Worm (Caenorhabditis elegans) whole organism, L4 larva: ENCODE data around the gene puf-12.
A peak's percentile ranks its signal among the peaks of the same experiment; 100 is the strongest.

ENCODE experiments used
- R02D3.7 ChIP-seq: fragments of 150-350 bp; sonication (generic microtip); optimal IDR thresholded peaks from 3 replicates; lab custom pipeline; 2014; ENCODE audit warnings: missing biosample characterization, missing genetic modification characterization
- dve-1 ChIP-seq: sonication (generic microtip); optimal IDR thresholded peaks from 2 replicates; lab custom pipeline; 2017; ENCODE audit warnings: antibody characterized with exemption, mild to moderate bottlenecking, missing genetic modification characterization, missing compliant biosample characterization; ENCODE audit not compliant: insufficient read depth
- fkh-10 ChIP-seq: fragments of 150-350 bp; optimal IDR thresholded peaks from 2 replicates; lab custom pipeline; 2014; ENCODE audit warnings: missing biosample characterization, missing genetic modification reagents, missing genetic modification characterization
- lim-7 ChIP-seq: fragments of 200-800 bp; sonication (Bioruptor generic); IDR thresholded peaks from 2 replicates; pipeline ENCODE4 v1.3.6; 2022; ENCODE audit warnings: missing genetic modification characterization, missing compliant biosample characterization
- nhr-76 ChIP-seq: fragments of 150-350 bp; optimal IDR thresholded peaks from 2 replicates; lab custom pipeline; 2014; ENCODE audit warnings: missing biosample characterization, missing genetic modification characterization
- pha-4 ChIP-seq, 2 experiments: fragments of 150-350 bp in 1 of 2; fragments of 200-800 bp in 1 of 2; sonication (Bioruptor generic) in 1 of 2; IDR thresholded peaks in 1 of 2; optimal IDR thresholded peaks in 1 of 2; 2 replicates each; pipeline versions ENCODE4 v1.3.6 to Lab custom; 2014 to 2022; ENCODE audit warnings: missing genetic modification characterization in 2 of 2, missing genetic modification reagents in 2 of 2, missing biosample characterization in 1 of 2, missing compliant biosample characterization in 1 of 2
- tag-97 ChIP-seq: fragments of 200-800 bp; sonication (Bioruptor generic); IDR thresholded peaks from 2 replicates; pipeline ENCODE4 v1.3.6; 2022; ENCODE audit warnings: missing genetic modification characterization, missing compliant biosample characterization
- unc-39 ChIP-seq: sonication (generic microtip); optimal IDR thresholded peaks from 2 replicates; lab custom pipeline; 2017; ENCODE audit warnings: missing biosample characterization, missing genetic modification characterization

- TF ChIP-seq lim-7 (GFP tag; lab: Robert Waterston, UW) (no peak), unc-39 (tag; lab: Kevin White, UChicago) (no peak), dve-1 (no peak), R02D3.7 (peak; percentile 38), fkh-10 (no peak), nhr-76 (tag; lab: Kevin White, UChicago) (no peak), tag-97 (no peak), pha-4 (GFP tag; IDR thresholded peaks at IDR 0.05; lab: Robert Waterston, UW) (no peak), pha-4 (tag; optimal IDR thresholded peaks at IDR 0.05; lab: Kevin White, UChicago) (peak; percentile 65)
Observed at ce11 chrII:10099804-10100360, at the start of gene puf-12, which contains the start of gene pas-7.
